Worm (Caenorhabditis elegans) whole organism, L4 larva: ENCODE data around the gene sma-6.

ENCODE experiments used
- F10B5.3 ChIP-seq: sonication (generic microtip); optimal IDR thresholded peaks from 2 replicates; lab custom pipeline; 2016; ENCODE audit warnings: mild to moderate bottlenecking, missing genetic modification characterization, missing compliant biosample characterization
- F37D6.2 ChIP-seq: sonication (generic microtip); optimal IDR thresholded peaks from 2 replicates; lab custom pipeline; 2016; ENCODE audit warnings: mild to moderate bottlenecking, missing genetic modification characterization, missing compliant biosample characterization
- F44E2.7 ChIP-seq: fragments of 200-800 bp; sonication (Bioruptor generic); IDR thresholded peaks from 2 replicates; pipeline ENCODE4 v2.1.2; 2022; ENCODE audit warnings: missing genetic modification characterization, missing compliant biosample characterization
- F49E8.2 ChIP-seq: sonication (generic microtip); optimal IDR thresholded peaks from 2 replicates; lab custom pipeline; 2016; ENCODE audit warnings: missing compliant biosample characterization, mild to moderate bottlenecking, missing genetic modification characterization, borderline replicate concordance
- Y75B8A.6 ChIP-seq: fragments of 200-800 bp; sonication (Bioruptor generic); IDR thresholded peaks from 2 replicates; pipeline ENCODE4 v1.3.6; 2022; ENCODE audit warnings: missing genetic modification reagents, missing genetic modification characterization, missing compliant biosample characterization
- ZK337.2 ChIP-seq: fragments of 200-800 bp; sonication (Bioruptor generic); IDR thresholded peaks from 2 replicates; pipeline ENCODE4 v1.3.6; 2022; ENCODE audit warnings: missing genetic modification reagents, missing genetic modification characterization, missing compliant biosample characterization
- aha-1 ChIP-seq: fragments of 150-350 bp; peaks from one replicate; lab custom pipeline; 2014; ENCODE audit warnings: missing biosample characterization, missing genetic modification characterization
- aly-2 ChIP-seq: sonication (generic microtip); optimal IDR thresholded peaks from 2 replicates; lab custom pipeline; 2018; ENCODE audit warnings: missing biosample characterization, missing genetic modification characterization
- arid-1 ChIP-seq: fragments of 200-800 bp; sonication (Bioruptor generic); conservative IDR thresholded peaks from 2 replicates; pipeline ENCODE4 v1.3.6; 2022; ENCODE audit warnings: missing genetic modification reagents, missing genetic modification characterization, missing compliant biosample characterization
- ceh-20 ChIP-seq: fragments of 200-800 bp; sonication (Bioruptor generic); IDR thresholded peaks from 2 replicates; pipeline ENCODE4 v1.3.6; 2022; ENCODE audit warnings: missing genetic modification reagents, missing genetic modification characterization, missing compliant biosample characterization
- ceh-82 ChIP-seq: sonication (generic microtip); optimal IDR thresholded peaks from 2 replicates; lab custom pipeline; 2017; ENCODE audit warnings: missing biosample characterization, missing genetic modification characterization
- cey-2 ChIP-seq: sonication (generic microtip); optimal IDR thresholded peaks from 3 replicates; lab custom pipeline; 2017; ENCODE audit warnings: missing genetic modification characterization, mild to moderate bottlenecking, missing compliant biosample characterization, antibody characterized with exemption, borderline replicate concordance; ENCODE audit not compliant: insufficient read depth
- daf-12 ChIP-seq: fragments of 150-350 bp; optimal IDR thresholded peaks from 2 replicates; lab custom pipeline; 2014; ENCODE audit warnings: missing biosample characterization, missing genetic modification reagents, missing genetic modification characterization
- daf-19 ChIP-seq: fragments of 200-800 bp; sonication (Bioruptor generic); conservative IDR thresholded peaks from 2 replicates; pipeline ENCODE4 v1.3.6; 2022; ENCODE audit warnings: missing genetic modification characterization, missing compliant biosample characterization
- daf-8 ChIP-seq: fragments of 200-800 bp; sonication (Bioruptor generic); IDR thresholded peaks from 2 replicates; pipeline ENCODE4 v1.3.6; 2022; ENCODE audit warnings: missing genetic modification characterization, missing compliant biosample characterization
- dmd-6 ChIP-seq: fragments of 200-800 bp; sonication (Bioruptor generic); IDR thresholded peaks from 2 replicates; pipeline ENCODE4 v1.3.6; 2022; ENCODE audit warnings: missing genetic modification reagents, missing genetic modification characterization, missing compliant biosample characterization
- dpl-1 ChIP-seq: fragments of 150-350 bp; optimal IDR thresholded peaks from 2 replicates; lab custom pipeline; 2014; ENCODE audit warnings: missing biosample characterization, missing genetic modification reagents, missing genetic modification characterization
- duxl-1 ChIP-seq: sonication (generic microtip); optimal IDR thresholded peaks from 2 replicates; lab custom pipeline; 2016; ENCODE audit warnings: mild to moderate bottlenecking, missing genetic modification characterization, moderate library complexity, missing compliant biosample characterization; ENCODE audit not compliant: poor library complexity
- fos-1 ChIP-seq: fragments of 150-350 bp; optimal IDR thresholded peaks from 2 replicates; lab custom pipeline; 2014; ENCODE audit warnings: missing biosample characterization, missing genetic modification characterization
- hif-1 ChIP-seq, 2 experiments: sonication (generic microtip); optimal IDR thresholded peaks; 2 replicates each; lab custom pipeline; 2016 to 2017; ENCODE audit warnings: missing compliant biosample characterization in 2 of 2, missing genetic modification characterization in 2 of 2, missing genetic modification reagents in 2 of 2, missing genotype in 2 of 2, mild to moderate bottlenecking in 1 of 2
- hlh-11 ChIP-seq: fragments of 200-800 bp; sonication (Bioruptor generic); optimal IDR thresholded peaks from 2 replicates; lab custom pipeline; 2018; ENCODE audit warnings: mild to moderate bottlenecking, missing genetic modification characterization, missing compliant biosample characterization
- lim-7 ChIP-seq: fragments of 200-800 bp; sonication (Bioruptor generic); IDR thresholded peaks from 2 replicates; pipeline ENCODE4 v1.3.6; 2022; ENCODE audit warnings: missing genetic modification characterization, missing compliant biosample characterization
- lin-1 ChIP-seq: fragments of 200-800 bp; sonication (Bioruptor generic); IDR thresholded peaks from 2 replicates; pipeline ENCODE4 v1.3.6; 2022; ENCODE audit warnings: missing genetic modification reagents, missing genetic modification characterization, missing compliant biosample characterization
- lin-13 ChIP-seq: fragments of 150-350 bp; optimal IDR thresholded peaks from 2 replicates; lab custom pipeline; 2014; ENCODE audit warnings: missing biosample characterization, missing genetic modification reagents, missing genetic modification characterization
- lin-15B ChIP-seq: fragments of 150-350 bp; sonication (generic microtip); optimal IDR thresholded peaks from 3 replicates; lab custom pipeline; 2014; ENCODE audit warnings: missing biosample characterization, missing genetic modification characterization
- lsy-2 ChIP-seq, 2 experiments: fragments of 150-350 bp in 1 of 2; sonication (generic microtip) in 1 of 2; optimal IDR thresholded peaks; 2 replicates each; lab custom pipeline; 2014 to 2017; ENCODE audit warnings: missing biosample characterization in 2 of 2, missing genetic modification characterization in 2 of 2
- madf-9 ChIP-seq: fragments of 200-800 bp; sonication (Bioruptor generic); conservative IDR thresholded peaks from 2 replicates; pipeline ENCODE4 v1.3.6; 2022; ENCODE audit warnings: missing genetic modification reagents, missing genetic modification characterization, missing compliant biosample characterization
- mep-1 ChIP-seq: fragments of 150-350 bp; sonication (generic microtip); optimal IDR thresholded peaks from 3 replicates; lab custom pipeline; 2014; ENCODE audit warnings: missing biosample characterization, missing genetic modification characterization
- mes-2 ChIP-seq: sonication (generic microtip); optimal IDR thresholded peaks from 2 replicates; lab custom pipeline; 2016; ENCODE audit warnings: missing genotype, mild to moderate bottlenecking, missing genetic modification characterization, missing compliant biosample characterization; ENCODE audit not compliant: poor library complexity, severe bottlenecking
- nhr-10 ChIP-seq: fragments of 150-350 bp; optimal IDR thresholded peaks from 2 replicates; lab custom pipeline; 2014; ENCODE audit warnings: missing biosample characterization, missing genetic modification characterization
- nhr-102 ChIP-seq: sonication (generic microtip); optimal IDR thresholded peaks from 2 replicates; lab custom pipeline; 2016; ENCODE audit warnings: mild to moderate bottlenecking, missing genetic modification characterization, moderate library complexity, missing compliant biosample characterization
- nhr-237 ChIP-seq: sonication (generic microtip); optimal IDR thresholded peaks from 2 replicates; lab custom pipeline; 2017; ENCODE audit warnings: missing biosample characterization, missing genetic modification characterization
- nhr-41 ChIP-seq: fragments of 200-800 bp; sonication (Bioruptor generic); IDR thresholded peaks from 2 replicates; pipeline ENCODE4 v1.3.6; 2022; ENCODE audit warnings: missing genetic modification reagents, missing genetic modification characterization, missing compliant biosample characterization
- php-3 ChIP-seq: fragments of 200-800 bp; sonication (Bioruptor generic); IDR thresholded peaks from 2 replicates; pipeline ENCODE4 v1.3.6; 2022; ENCODE audit warnings: missing genetic modification reagents, missing genetic modification characterization, missing compliant biosample characterization
- pqm-1 ChIP-seq: sonication (generic microtip); optimal IDR thresholded peaks from 2 replicates; lab custom pipeline; 2017; ENCODE audit warnings: missing biosample characterization, missing genetic modification characterization
- saeg-2 ChIP-seq: fragments of 200-800 bp; sonication (Bioruptor generic); IDR thresholded peaks from 2 replicates; pipeline ENCODE4 v1.3.6; 2022; ENCODE audit warnings: missing genetic modification reagents, missing genetic modification characterization, missing compliant biosample characterization
- set-16 ChIP-seq: fragments of 200-800 bp; sonication (Bioruptor generic); IDR thresholded peaks from 2 replicates; pipeline ENCODE4 v1.3.6; 2022; ENCODE audit warnings: missing genetic modification reagents, missing genetic modification characterization, missing compliant biosample characterization
- skn-1 ChIP-seq: fragments of 150-350 bp; optimal IDR thresholded peaks from 2 replicates; lab custom pipeline; 2014; ENCODE audit warnings: missing biosample characterization, missing genetic modification characterization
- snpc-1.2 ChIP-seq: fragments of 200-800 bp; sonication (Bioruptor generic); IDR thresholded peaks from 2 replicates; pipeline ENCODE4 v1.3.6; 2022; ENCODE audit warnings: missing genetic modification reagents, missing genetic modification characterization, missing compliant biosample characterization
- snpc-4 ChIP-seq: fragments of 150-350 bp; optimal IDR thresholded peaks from 2 replicates; lab custom pipeline; 2014; ENCODE audit warnings: missing biosample characterization, missing genetic modification characterization
- tra-1 ChIP-seq: fragments of 200-800 bp; sonication (Bioruptor generic); IDR thresholded peaks from 2 replicates; pipeline ENCODE4 v1.3.6; 2022; ENCODE audit warnings: missing genetic modification reagents, missing genetic modification characterization, missing compliant biosample characterization
- vab-7 ChIP-seq: fragments of 200-800 bp; sonication (Bioruptor generic); IDR thresholded peaks from 2 replicates; pipeline ENCODE4 v1.3.6; 2022; ENCODE audit warnings: missing genetic modification reagents, missing genetic modification characterization, missing compliant biosample characterization
- zfp-3 ChIP-seq: fragments of 200-800 bp; sonication (Bioruptor generic); conservative IDR thresholded peaks from 2 replicates; pipeline ENCODE4 v1.3.6; 2022; ENCODE audit warnings: missing genetic modification reagents, missing genetic modification characterization, missing compliant biosample characterization
- zip-11 ChIP-seq: fragments of 200-800 bp; sonication (Bioruptor generic); IDR thresholded peaks from 2 replicates; pipeline ENCODE4 v1.3.6; 2022; ENCODE audit warnings: missing genetic modification characterization, missing compliant biosample characterization
- zip-2 ChIP-seq: fragments of 150-350 bp; optimal IDR thresholded peaks from 2 replicates; lab custom pipeline; 2014; ENCODE audit warnings: missing biosample characterization, missing genetic modification characterization
- ztf-11 ChIP-seq: fragments of 150-350 bp; optimal IDR thresholded peaks from 2 replicates; lab custom pipeline; 2014; ENCODE audit warnings: missing biosample characterization, missing genetic modification characterization

Gene sma-6

ce11 chrII:6348360-6348759, 24.1 kb downstream of the sma-6 start (continued):
- TF ChIP-seq cey-2 (tag; lab: Kevin White, UChicago): peak; percentile 45
- TF ChIP-seq lim-7: no peak
- peak; percentile 36 for TF ChIP-seq snpc-4
- no peak for TF ChIP-seq aly-2 (tag; lab: Kevin White, UChicago)
- TF ChIP-seq tra-1: peak; percentile 73; the same call in 1 of the 2 replicates
- TF ChIP-seq pqm-1 (tag; lab: Kevin White, UChicago): peak; percentile 8
- TF ChIP-seq nhr-102 (tag; lab: Kevin White, UChicago): peak; percentile 81
- TF ChIP-seq hlh-11: peak; percentile 98
- peak; percentile 54 for TF ChIP-seq F37D6.2 (tag; lab: Kevin White, UChicago)
- TF ChIP-seq ztf-11 (tag; lab: Kevin White, UChicago): no peak
- peak; percentile 60 for TF ChIP-seq madf-9
- no peak for TF ChIP-seq Y75B8A.6 (GFP tag; lab: Robert Waterston, UW)
- peak; percentile 86 for TF ChIP-seq mes-2 (tag; lab: Kevin White, UChicago)
- TF ChIP-seq zip-11 (GFP tag; lab: Robert Waterston, UW): no peak
- TF ChIP-seq aha-1 (tag; lab: Kevin White, UChicago): peak; percentile 89
- TF ChIP-seq lin-1 (GFP tag; lab: Robert Waterston, UW): peak; percentile 65; the same call in 1 of the 2 replicates
- no peak for TF ChIP-seq skn-1
- TF ChIP-seq zip-2: peak; percentile 26
- peak; percentile 77 for TF ChIP-seq set-16
- TF ChIP-seq F49E8.2: no peak
- TF ChIP-seq duxl-1 (tag; lab: Kevin White, UChicago): peak; percentile 77
- no peak for TF ChIP-seq vab-7
- peak; percentile 34; the same call in 1 of the 2 replicates for TF ChIP-seq arid-1
- TF ChIP-seq lin-13 (GFP tag; lab: Kevin White, UChicago): peak; percentile 85
- TF ChIP-seq nhr-237: no peak
- peak; percentile 68 for TF ChIP-seq dpl-1 (GFP tag; lab: Kevin White, UChicago)
- peak; percentile 92 for TF ChIP-seq dmd-6 (GFP tag; lab: Robert Waterston, UW)
- no peak for TF ChIP-seq daf-19 (GFP tag; lab: Robert Waterston, UW)
- 0 out of 2 replicates have a peak, but pooled peaks have one; percentile 33 for TF ChIP-seq zfp-3 (GFP tag; lab: Robert Waterston, UW)
- TF ChIP-seq snpc-1.2 (GFP tag; lab: Robert Waterston, UW): no peak
- TF ChIP-seq fos-1 (tag; lab: Kevin White, UChicago): no peak
- no peak for TF ChIP-seq daf-12 (tag; lab: Kevin White, UChicago)

ce11 chrII:6349968-6350367, 25.7 kb downstream of the sma-6 start:
- TF ChIP-seq mep-1 (tag; lab: Kevin White, UChicago): no peak
- no peak for TF ChIP-seq cey-2 (tag; lab: Kevin White, UChicago)
- TF ChIP-seq php-3 (GFP tag; lab: Robert Waterston, UW): no peak
- TF ChIP-seq lsy-2 (tag; optimal IDR thresholded peaks at IDR 0.05; lab: Kevin White, UChicago): no peak
- TF ChIP-seq lin-15B (tag; lab: Kevin White, UChicago): no peak
- no peak for TF ChIP-seq ceh-82 (tag; lab: Kevin White, UChicago)
- TF ChIP-seq ZK337.2: no peak
- no peak for TF ChIP-seq hif-1 (tag; optimal IDR thresholded peaks at IDR 0.05; lab: Kevin White, UChicago)
- no peak for TF ChIP-seq ceh-20 (GFP tag; lab: Robert Waterston, UW)
- no peak for TF ChIP-seq F44E2.7 (GFP tag; lab: Robert Waterston, UW)
- TF ChIP-seq nhr-10 (tag; lab: Kevin White, UChicago): no peak
- TF ChIP-seq skn-1: no peak
- no peak for TF ChIP-seq aly-2 (tag; lab: Kevin White, UChicago)
- no peak for TF ChIP-seq arid-1
- no peak for TF ChIP-seq daf-8
- TF ChIP-seq nhr-41 (GFP tag; lab: Robert Waterston, UW): no peak
- no peak for TF ChIP-seq saeg-2 (GFP tag; lab: Robert Waterston, UW)
- no peak for TF ChIP-seq F10B5.3
- TF ChIP-seq, all 104 proteins: peak for 0
